Worm (Caenorhabditis elegans) whole organism, late embryonic: ENCODE data around the gene srbc-11.

Experiments used
- K09A11.1 ChIP-seq: sonication (generic microtip); optimal IDR thresholded peaks from 2 replicates; lab custom pipeline; 2017; ENCODE audit warnings: antibody characterized with exemption, mild to moderate bottlenecking, missing genetic modification characterization, missing compliant biosample characterization; ENCODE audit not compliant: insufficient read depth
- elt-4 ChIP-seq: sonication (generic microtip); optimal IDR thresholded peaks from 2 replicates; lab custom pipeline; 2016; ENCODE audit warnings: missing genetic modification characterization, missing compliant biosample characterization
- fkh-10 ChIP-seq: fragments of 150-350 bp; optimal IDR thresholded peaks from 2 replicates; lab custom pipeline; 2014; ENCODE audit warnings: missing biosample characterization, missing genetic modification reagents, missing genetic modification characterization
- nhr-11 ChIP-seq: fragments of 150-350 bp; optimal IDR thresholded peaks from 2 replicates; lab custom pipeline; 2014; ENCODE audit warnings: missing biosample characterization, missing genetic modification characterization
- pat-9 ChIP-seq: fragments of 200-800 bp; sonication (Bioruptor generic); optimal IDR thresholded peaks from 2 replicates; lab custom pipeline; 2018; ENCODE audit warnings: mild to moderate bottlenecking, missing genetic modification characterization, moderate library complexity, missing compliant biosample characterization

DNA sequence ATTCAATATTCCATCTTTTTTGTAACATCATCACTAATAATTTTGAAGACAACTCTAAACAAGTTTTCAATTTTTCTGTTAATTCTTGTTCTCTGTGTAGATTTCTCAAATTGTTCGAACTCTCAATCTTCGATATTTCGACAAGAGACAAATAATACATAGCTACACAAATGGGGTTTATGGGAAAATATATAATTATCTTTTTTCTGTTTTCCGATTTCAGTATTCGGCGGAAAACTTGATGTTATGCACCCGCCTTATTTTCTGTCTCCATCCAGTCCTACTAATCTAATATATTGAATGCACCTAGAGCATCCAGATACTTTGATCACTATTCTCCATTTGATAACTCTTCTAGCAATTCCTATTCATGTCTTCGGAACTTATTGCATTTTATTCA is 43.9 kb upstream of the srbc-11 start, which contains the start of gene srh-268:
- TF ChIP-seq fkh-10 (GFP tag; lab: Kevin White, UChicago) (no peak), nhr-11 (no peak), elt-4 (no peak), pat-9 (no peak), K09A11.1 (tag; lab: Kevin White, UChicago) (no peak)
